Fruit fly (Drosophila melanogaster) whole organism, embryonic: ENCODE results near the gene Jupiter.

Experiments
- Abd-B ChIP-seq: fragments of 200-800 bp; sonication (Bioruptor generic); optimal IDR thresholded peaks from 2 replicates; lab custom pipeline; 2018; ENCODE audit warnings: missing biosample characterization, mild to moderate bottlenecking, missing genetic modification characterization, moderate library complexity
- Ada2b ChIP-seq: fragments of 200-800 bp; sonication (Bioruptor generic); IDR thresholded peaks from 2 replicates; pipeline ENCODE4 v1.3.6; 2022; ENCODE audit warnings: missing biosample characterization, missing genetic modification characterization
- Atf-2 ChIP-seq: fragments of 200-800 bp; sonication (Bioruptor generic); optimal IDR thresholded peaks from 2 replicates; lab custom pipeline; 2016; ENCODE audit warnings: missing biosample characterization, missing genetic modification characterization
- CG11456 ChIP-seq: fragments of 200-800 bp; sonication (Bioruptor generic); IDR thresholded peaks from 3 replicates; pipeline ENCODE4 v1.3.6; 2022; ENCODE audit warnings: missing biosample characterization, missing genetic modification characterization
- CG12236 ChIP-seq: fragments of 200-800 bp; sonication (Bioruptor generic); optimal IDR thresholded peaks from 2 replicates; lab custom pipeline; 2016; ENCODE audit warnings: missing biosample characterization, missing genetic modification characterization
- CG12391 ChIP-seq: fragments of 200-800 bp; sonication (Bioruptor generic); optimal IDR thresholded peaks from 3 replicates; lab custom pipeline; 2018; ENCODE audit warnings: missing biosample characterization, mild to moderate bottlenecking, missing genetic modification characterization, moderate library complexity
- CG12659 ChIP-seq: fragments of 200-800 bp; sonication (Bioruptor generic); optimal IDR thresholded peaks from 3 replicates; lab custom pipeline; 2017; ENCODE audit warnings: mild to moderate bottlenecking, missing biosample characterization, missing genetic modification reagents, missing genetic modification characterization
- CG12744 ChIP-seq: fragments of 200-800 bp; sonication (Bioruptor generic); optimal IDR thresholded peaks from 2 replicates; lab custom pipeline; 2016; ENCODE audit warnings: missing biosample characterization, missing genetic modification characterization
- CG12942 ChIP-seq: fragments of 200-800 bp; sonication (Bioruptor generic); optimal IDR thresholded peaks from 3 replicates; lab custom pipeline; 2016; ENCODE audit warnings: missing biosample characterization, missing genetic modification characterization
- CG13424 ChIP-seq: fragments of 200-800 bp; sonication (Bioruptor generic); optimal IDR thresholded peaks from 2 replicates; lab custom pipeline; 2019; ENCODE audit warnings: missing biosample characterization, mild to moderate bottlenecking, missing genetic modification characterization, moderate library complexity
- CG15514 ChIP-seq: fragments of 200-800 bp; sonication (Bioruptor generic); optimal IDR thresholded peaks from 3 replicates; lab custom pipeline; 2017; ENCODE audit warnings: missing biosample characterization, missing genetic modification characterization, mild to moderate bottlenecking, moderate library complexity, missing genetic modification reagents
- CG15696 ChIP-seq: fragments of 200-800 bp; sonication (Bioruptor generic); optimal IDR thresholded peaks from 2 replicates; lab custom pipeline; 2019; ENCODE audit warnings: missing biosample characterization, mild to moderate bottlenecking, missing genetic modification characterization, moderate library complexity
- CG17186 ChIP-seq: fragments of 200-800 bp; sonication (Bioruptor generic); optimal IDR thresholded peaks from 3 replicates; lab custom pipeline; 2017; ENCODE audit warnings: missing biosample characterization, missing genetic modification reagents, missing genetic modification characterization
- CG17359 ChIP-seq: fragments of 200-800 bp; sonication (Bioruptor generic); optimal IDR thresholded peaks from 3 replicates; lab custom pipeline; 2018; ENCODE audit warnings: missing biosample characterization, mild to moderate bottlenecking, missing genetic modification characterization, moderate library complexity
- CG2120 ChIP-seq: fragments of 200-800 bp; sonication (Bioruptor generic); optimal IDR thresholded peaks from 3 replicates; lab custom pipeline; 2016; ENCODE audit warnings: missing biosample characterization, missing genetic modification characterization
- CG2678 ChIP-seq: fragments of 200-800 bp; sonication (Bioruptor generic); optimal IDR thresholded peaks from 3 replicates; lab custom pipeline; 2019; ENCODE audit warnings: missing biosample characterization, mild to moderate bottlenecking, missing genetic modification characterization, moderate library complexity
- CG30403 ChIP-seq: fragments of 200-800 bp; sonication (Bioruptor generic); optimal IDR thresholded peaks from 3 replicates; lab custom pipeline; 2016; ENCODE audit warnings: missing biosample characterization, missing genetic modification characterization
- CG32767 ChIP-seq: fragments of 200-800 bp; sonication (Bioruptor generic); IDR thresholded peaks from 2 replicates; pipeline ENCODE4 v1.3.6; 2022; ENCODE audit warnings: missing biosample characterization, missing genetic modification characterization
- CG32772 ChIP-seq: fragments of 200-800 bp; sonication (Bioruptor generic); IDR thresholded peaks from 2 replicates; pipeline ENCODE4 v1.3.6; 2022; ENCODE audit warnings: missing biosample characterization, missing genetic modification characterization
- CG4328 ChIP-seq: fragments of 200-800 bp; sonication (Bioruptor generic); optimal IDR thresholded peaks from 3 replicates; lab custom pipeline; 2017; ENCODE audit warnings: missing biosample characterization, missing genetic modification reagents, missing genetic modification characterization
- CG43689 ChIP-seq: fragments of 200-800 bp; sonication (Bioruptor generic); IDR thresholded peaks from 2 replicates; pipeline ENCODE4 v1.3.6; 2022; ENCODE audit warnings: missing biosample characterization, missing genetic modification characterization
- CG5180 ChIP-seq: fragments of 200-800 bp; sonication (Bioruptor generic); optimal IDR thresholded peaks from 3 replicates; lab custom pipeline; 2017; ENCODE audit warnings: missing biosample characterization, missing genetic modification characterization, mild to moderate bottlenecking, moderate library complexity, missing genetic modification reagents
- CG7357 ChIP-seq: fragments of 200-800 bp; sonication (Bioruptor generic); IDR thresholded peaks from 3 replicates; pipeline ENCODE4 v1.3.6; 2022; ENCODE audit warnings: missing biosample characterization, missing genetic modification characterization
- CkIIα-i1 ChIP-seq: fragments of 200-800 bp; sonication (Bioruptor generic); IDR thresholded peaks from 2 replicates; pipeline ENCODE4 v1.3.6; 2022; ENCODE audit warnings: missing biosample characterization, missing genetic modification characterization
- CrebB ChIP-seq: fragments of 200-800 bp; sonication (Bioruptor generic); optimal IDR thresholded peaks from 3 replicates; lab custom pipeline; 2018; ENCODE audit warnings: missing biosample characterization, mild to moderate bottlenecking, missing genetic modification characterization
- Dbx ChIP-seq: fragments of 200-800 bp; sonication (Bioruptor generic); IDR thresholded peaks from 3 replicates; pipeline ENCODE4 v1.3.6; 2022; ENCODE audit warnings: missing biosample characterization, missing genetic modification characterization
- Dek ChIP-seq: fragments of 200-800 bp; sonication (Bioruptor generic); optimal IDR thresholded peaks from 3 replicates; lab custom pipeline; 2019; ENCODE audit warnings: missing biosample characterization, mild to moderate bottlenecking, missing genetic modification characterization, moderate library complexity
- E2f2 ChIP-seq: fragments of 200-800 bp; sonication (Bioruptor generic); IDR thresholded peaks from 2 replicates; pipeline ENCODE4 v1.3.6; 2022; ENCODE audit warnings: missing biosample characterization, missing genetic modification characterization
- Elba2 ChIP-seq: fragments of 200-800 bp; sonication (Bioruptor generic); optimal IDR thresholded peaks from 3 replicates; lab custom pipeline; 2016; ENCODE audit warnings: missing biosample characterization, missing genetic modification characterization
- GATAe ChIP-seq: fragments of 200-800 bp; sonication (Bioruptor generic); conservative IDR thresholded peaks from 2 replicates; pipeline ENCODE4 v1.3.6; 2022; ENCODE audit warnings: missing biosample characterization, missing genetic modification characterization
- Gug ChIP-seq: fragments of 200-800 bp; sonication (Bioruptor generic); IDR thresholded peaks from 4 replicates; pipeline ENCODE4 v1.3.6; 2022; ENCODE audit warnings: missing biosample characterization, missing genetic modification characterization
- HLHmδ ChIP-seq: fragments of 200-800 bp; sonication (Bioruptor generic); optimal IDR thresholded peaks from 2 replicates; lab custom pipeline; 2018; ENCODE audit warnings: missing biosample characterization, mild to moderate bottlenecking, missing genetic modification characterization, moderate library complexity
- HmgD ChIP-seq: fragments of 200-800 bp; sonication (Bioruptor generic); optimal IDR thresholded peaks from 3 replicates; lab custom pipeline; 2016; ENCODE audit warnings: missing biosample characterization, missing genetic modification characterization
- Hr78 ChIP-seq, 2 experiments: fragments of 200-800 bp in 1 of 2; fragments of >200 bp in 1 of 2; sonication (Bioruptor generic) in 1 of 2; optimal IDR thresholded peaks; 2 replicates each; lab custom pipeline; 2017 to 2019; ENCODE audit warnings: missing biosample characterization in 2 of 2, missing genetic modification characterization in 2 of 2, mild to moderate bottlenecking in 1 of 2, moderate library complexity in 1 of 2
- Hsf ChIP-seq: fragments of 200-800 bp; sonication (Bioruptor generic); optimal IDR thresholded peaks from 3 replicates; lab custom pipeline; 2016; ENCODE audit warnings: missing biosample characterization, missing genetic modification characterization
- NC2α ChIP-seq: fragments of 200-800 bp; sonication (Bioruptor generic); optimal IDR thresholded peaks from 2 replicates; lab custom pipeline; 2016; ENCODE audit warnings: missing biosample characterization, missing genetic modification characterization
- Nf-YB ChIP-seq: fragments of 200-800 bp; sonication (Bioruptor generic); optimal IDR thresholded peaks from 3 replicates; lab custom pipeline; 2019; ENCODE audit warnings: missing biosample characterization, mild to moderate bottlenecking, missing genetic modification characterization, moderate library complexity
- Spps ChIP-seq: fragments of 200-800 bp; sonication (Bioruptor generic); optimal IDR thresholded peaks from 2 replicates; lab custom pipeline; 2018; ENCODE audit warnings: missing biosample characterization, mild to moderate bottlenecking, missing genetic modification characterization
- az2 ChIP-seq: fragments of 200-800 bp; sonication (Bioruptor generic); optimal IDR thresholded peaks from 3 replicates; lab custom pipeline; 2016; ENCODE audit warnings: missing biosample characterization, missing genetic modification characterization
- bowl ChIP-seq: fragments of 200-800 bp; sonication (Bioruptor generic); IDR thresholded peaks from 2 replicates; pipeline ENCODE4 v1.3.6; 2022; ENCODE audit warnings: missing biosample characterization, missing genetic modification characterization
- chinmo ChIP-seq: fragments of 200-800 bp; sonication (Bioruptor generic); IDR thresholded peaks from 4 replicates; pipeline ENCODE4 v1.3.6; 2022; ENCODE audit warnings: missing biosample characterization, missing genetic modification characterization; ENCODE audit not compliant: partially characterized antibody
- esg ChIP-seq: fragments of 200-800 bp; sonication (Bioruptor generic); conservative IDR thresholded peaks from 2 replicates; pipeline ENCODE4 v1.3.6; 2022; ENCODE audit warnings: missing biosample characterization, missing genetic modification characterization
- fd3F ChIP-seq: fragments of 200-800 bp; sonication (Bioruptor generic); optimal IDR thresholded peaks from 2 replicates; lab custom pipeline; 2018; ENCODE audit warnings: missing biosample characterization, mild to moderate bottlenecking, missing genetic modification characterization, moderate library complexity
- fd64A ChIP-seq: fragments of 200-800 bp; sonication (Bioruptor generic); optimal IDR thresholded peaks from 3 replicates; lab custom pipeline; 2018; ENCODE audit warnings: missing biosample characterization, mild to moderate bottlenecking, missing genetic modification characterization
- hth ChIP-seq: fragments of >200 bp; optimal IDR thresholded peaks from 2 replicates; lab custom pipeline; 2017; ENCODE audit warnings: inconsistent platforms
- lbe ChIP-seq: fragments of 200-800 bp; sonication (Bioruptor generic); optimal IDR thresholded peaks from 2 replicates; lab custom pipeline; 2016; ENCODE audit warnings: missing biosample characterization, mild to moderate bottlenecking, missing genetic modification characterization
- slou ChIP-seq: fragments of 200-800 bp; sonication (Bioruptor generic); optimal IDR thresholded peaks from 3 replicates; lab custom pipeline; 2016; ENCODE audit warnings: missing biosample characterization, missing genetic modification characterization
- sqz ChIP-seq: fragments of 200-800 bp; sonication (Bioruptor generic); optimal IDR thresholded peaks from 3 replicates; lab custom pipeline; 2018; ENCODE audit warnings: missing biosample characterization, mild to moderate bottlenecking, missing genetic modification characterization
- stc ChIP-seq: fragments of 200-800 bp; sonication (Bioruptor generic); IDR thresholded peaks from 2 replicates; pipeline ENCODE4 v1.3.6; 2022; ENCODE audit warnings: missing biosample characterization, missing genetic modification characterization
- tll ChIP-seq, 2 experiments: fragments of 200-800 bp in 1 of 2; fragments of >200 bp in 1 of 2; sonication (Bioruptor generic) in 1 of 2; optimal IDR thresholded peaks; 2 replicates each; lab custom pipeline; 2017 to 2019; ENCODE audit warnings: missing biosample characterization in 2 of 2, missing genetic modification characterization in 2 of 2, mild to moderate bottlenecking in 1 of 2, moderate library complexity in 1 of 2
- unpg ChIP-seq: fragments of 200-800 bp; sonication (Bioruptor generic); optimal IDR thresholded peaks from 3 replicates; lab custom pipeline; 2018; ENCODE audit warnings: missing biosample characterization, mild to moderate bottlenecking, missing genetic modification characterization, moderate library complexity

Gene Jupiter

DNA sequence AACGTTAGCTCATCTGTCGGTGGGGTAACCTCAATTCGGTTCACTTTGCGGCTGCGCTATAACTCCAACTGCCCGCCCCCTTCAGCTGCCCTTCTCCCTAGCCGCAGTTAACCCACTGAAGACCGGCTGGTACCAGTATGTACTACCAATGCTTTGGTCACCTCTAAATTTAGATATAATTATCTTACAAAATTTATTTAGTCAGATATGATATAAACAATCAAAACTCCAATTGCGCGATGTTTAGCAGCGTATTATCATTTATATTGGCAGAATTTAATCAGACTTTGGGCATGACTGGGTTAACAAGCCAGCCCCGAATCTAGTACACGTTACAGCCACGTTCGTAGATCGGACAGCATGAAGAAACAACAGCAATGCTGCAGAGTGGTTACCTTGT lies 42.0 kb upstream of the Jupiter start (continued):
- TF ChIP-seq Gug (GFP tag; lab: Robert Waterston, UW), result no peak
- no peak for TF ChIP-seq HLHmδ (GFP tag; lab: Kevin White, UChicago)
- TF ChIP-seq NC2α (GFP tag; lab: Kevin White, UChicago), result no peak
- TF ChIP-seq esg (GFP tag; lab: Robert Waterston, UW), result no peak; the same call in 1 of the 2 replicates
- peak; percentile 49 for TF ChIP-seq CG2120 (GFP tag; lab: Kevin White, UChicago)
- TF ChIP-seq CG4328 (GFP tag; lab: Kevin White, UChicago), result no peak
- peak; percentile 28 for TF ChIP-seq CG15514 (GFP tag; lab: Kevin White, UChicago)
- TF ChIP-seq fd64A (GFP tag; lab: Kevin White, UChicago), result no peak
- TF ChIP-seq CG12942, result no peak
- TF ChIP-seq fd3F (GFP tag; lab: Kevin White, UChicago), result peak; percentile 20
- TF ChIP-seq CG32772 (GFP tag; lab: Robert Waterston, UW), result no peak
- TF ChIP-seq CG13424 (tag; lab: Kevin White, UChicago), result peak; percentile 70
- peak; percentile 27 for TF ChIP-seq az2
- no peak for TF ChIP-seq CkIIα-i1 (GFP tag; lab: Robert Waterston, UW)
- no peak for TF ChIP-seq Spps
- TF ChIP-seq CG30403, result peak; percentile 34
- TF ChIP-seq Abd-B, result no peak
- no peak for TF ChIP-seq Hsf (GFP tag; lab: Kevin White, UChicago)
- TF ChIP-seq CG17359 (tag; lab: Kevin White, UChicago), result peak; percentile 59
- peak; percentile 61 for TF ChIP-seq unpg
- no peak for TF ChIP-seq Dbx
- TF ChIP-seq Atf-2 (GFP tag; lab: Kevin White, UChicago), result no peak
- no peak for TF ChIP-seq lbe (GFP tag; lab: Kevin White, UChicago)
- peak; percentile 66 for TF ChIP-seq CG2678 (tag; lab: Kevin White, UChicago)
- no peak for TF ChIP-seq hth (lab: Kevin White, UChicago)
- peak; percentile 54 for TF ChIP-seq CG12659 (GFP tag; lab: Kevin White, UChicago)
- TF ChIP-seq CG12236 (GFP tag; lab: Kevin White, UChicago), result no peak
- TF ChIP-seq Dek (tag; lab: Kevin White, UChicago), result peak; percentile 38
- no peak for TF ChIP-seq chinmo
- peak; percentile 44; the same call in 2 of the 3 replicates for TF ChIP-seq CG7357 (GFP tag; lab: Robert Waterston, UW)
- TF ChIP-seq CG43689, result no peak
- peak; percentile 28; the same call in 1 of the 2 replicates for TF ChIP-seq bowl
- TF ChIP-seq stc, result peak; percentile 40; the same call in 1 of the 2 replicates
- TF ChIP-seq Hr78 (GFP tag; optimal IDR thresholded peaks at IDR 0.05; lab: Kevin White, UChicago), result peak in 1 of 2 experiments; percentile 27
- TF ChIP-seq E2f2, result peak; percentile 21; the same call in 1 of the 2 replicates
- no peak for TF ChIP-seq CG32767 (GFP tag; lab: Robert Waterston, UW)
- no peak for TF ChIP-seq tll (GFP tag; optimal IDR thresholded peaks at IDR 0.05; lab: Kevin White, UChicago)
- no peak for TF ChIP-seq CG12744 (GFP tag; lab: Kevin White, UChicago)
- no peak for TF ChIP-seq slou (GFP tag; lab: Kevin White, UChicago)
- peak; percentile 14 for TF ChIP-seq Nf-YB (GFP tag; lab: Kevin White, UChicago)
- TF ChIP-seq CG12391 (tag; lab: Kevin White, UChicago), result peak; percentile 59
- TF ChIP-seq CG17186 (GFP tag; lab: Kevin White, UChicago), result no peak
- no peak for TF ChIP-seq CrebB
- no peak for TF ChIP-seq HmgD (GFP tag; lab: Kevin White, UChicago)
- TF ChIP-seq Elba2, result no peak
- TF ChIP-seq CG15696, result no peak
- TF ChIP-seq Ada2b (GFP tag; lab: Robert Waterston, UW), result peak; percentile 63
- TF ChIP-seq GATAe, result no peak
- TF ChIP-seq sqz (GFP tag; lab: Kevin White, UChicago), result peak; percentile 3
- TF ChIP-seq CG5180 (GFP tag; lab: Kevin White, UChicago), result peak; percentile 53
- no peak for TF ChIP-seq CG11456 (GFP tag; lab: Robert Waterston, UW)
